Fruit fly (Drosophila melanogaster) whole organism, embryonic: ENCODE results near the gene TFAM.
A peak's percentile ranks its signal among the peaks of the same experiment; 100 is the strongest.

ENCODE experiments used
- Ada2b ChIP-seq: fragments of 200-800 bp; sonication (Bioruptor generic); IDR thresholded peaks from 2 replicates; pipeline ENCODE4 v1.3.6; 2022; ENCODE audit warnings: missing biosample characterization, missing genetic modification characterization
- Atf3 ChIP-seq: fragments of 200-800 bp; sonication (Bioruptor generic); optimal IDR thresholded peaks from 3 replicates; lab custom pipeline; 2016; ENCODE audit warnings: missing biosample characterization, missing genetic modification characterization
- Bgb ChIP-seq: fragments of 200-800 bp; sonication (Bioruptor generic); IDR thresholded peaks from 2 replicates; pipeline ENCODE4 v1.3.6; 2022; ENCODE audit warnings: missing biosample characterization, missing genetic modification characterization; ENCODE audit not compliant: partially characterized antibody
- Blimp-1 ChIP-seq: fragments of 200-800 bp; sonication (Bioruptor generic); optimal IDR thresholded peaks from 3 replicates; lab custom pipeline; 2018; ENCODE audit warnings: missing biosample characterization, missing genetic modification characterization, mild to moderate bottlenecking, moderate library complexity, missing genetic modification reagents
- BtbVII ChIP-seq: fragments of 200-800 bp; sonication (Bioruptor generic); optimal IDR thresholded peaks from 3 replicates; lab custom pipeline; 2017; ENCODE audit warnings: missing biosample characterization, mild to moderate bottlenecking, missing genetic modification characterization
- CG10209 ChIP-seq: fragments of 200-800 bp; sonication (Bioruptor generic); optimal IDR thresholded peaks from 3 replicates; lab custom pipeline; 2017; ENCODE audit warnings: missing biosample characterization, mild to moderate bottlenecking, missing genetic modification characterization, missing genetic modification reagents
- CG10462 ChIP-seq: fragments of 200-800 bp; sonication (Bioruptor generic); optimal IDR thresholded peaks from 2 replicates; lab custom pipeline; 2016; ENCODE audit warnings: missing biosample characterization, missing genetic modification characterization
- CG10959 ChIP-seq: fragments of 200-800 bp; sonication (Bioruptor generic); IDR thresholded peaks from 2 replicates; pipeline ENCODE4 v1.3.6; 2022; ENCODE audit warnings: missing biosample characterization, missing genetic modification characterization
- CG12744 ChIP-seq: fragments of 200-800 bp; sonication (Bioruptor generic); optimal IDR thresholded peaks from 2 replicates; lab custom pipeline; 2016; ENCODE audit warnings: missing biosample characterization, missing genetic modification characterization
- CG12942 ChIP-seq: fragments of 200-800 bp; sonication (Bioruptor generic); optimal IDR thresholded peaks from 3 replicates; lab custom pipeline; 2016; ENCODE audit warnings: missing biosample characterization, missing genetic modification characterization
- CG14050 ChIP-seq: fragments of 200-800 bp; sonication (Bioruptor generic); IDR thresholded peaks from 3 replicates; pipeline ENCODE4 v1.3.6; 2022; ENCODE audit warnings: missing biosample characterization, missing genetic modification characterization
- CG14710 ChIP-seq: fragments of 200-800 bp; sonication (Bioruptor generic); optimal IDR thresholded peaks from 3 replicates; lab custom pipeline; 2019; ENCODE audit warnings: missing biosample characterization, mild to moderate bottlenecking, missing genetic modification characterization, moderate library complexity
- CG16863 ChIP-seq: fragments of 200-800 bp; sonication (Bioruptor generic); optimal IDR thresholded peaks from 3 replicates; lab custom pipeline; 2016; ENCODE audit warnings: missing biosample characterization, missing genetic modification characterization
- CG2889 ChIP-seq: fragments of 200-800 bp; sonication (Bioruptor generic); IDR thresholded peaks from 3 replicates; pipeline ENCODE4 v1.3.6; 2022; ENCODE audit warnings: missing biosample characterization, missing genetic modification characterization
- CG31441 ChIP-seq: fragments of 200-800 bp; sonication (Bioruptor generic); IDR thresholded peaks from 2 replicates; pipeline ENCODE4 v1.3.6; 2022; ENCODE audit warnings: missing biosample characterization, missing genetic modification characterization
- CG33557 ChIP-seq: fragments of 200-800 bp; sonication (Bioruptor generic); optimal IDR thresholded peaks from 2 replicates; lab custom pipeline; 2019; ENCODE audit warnings: missing biosample characterization, mild to moderate bottlenecking, missing genetic modification characterization, moderate library complexity
- CG4617 ChIP-seq: fragments of 200-800 bp; sonication (Bioruptor generic); optimal IDR thresholded peaks from 3 replicates; lab custom pipeline; 2016; ENCODE audit warnings: missing biosample characterization, missing genetic modification characterization, borderline replicate concordance
- CG4854 ChIP-seq: fragments of 200-800 bp; sonication (Bioruptor generic); optimal IDR thresholded peaks from 2 replicates; lab custom pipeline; 2016; ENCODE audit warnings: missing biosample characterization, missing genetic modification characterization, inconsistent platforms
- CG5953 ChIP-seq: fragments of 200-800 bp; sonication (Bioruptor generic); IDR thresholded peaks from 2 replicates; pipeline ENCODE4 v1.3.6; 2022; ENCODE audit warnings: missing biosample characterization, missing genetic modification characterization
- CG6254 ChIP-seq: fragments of 200-800 bp; sonication (Bioruptor generic); optimal IDR thresholded peaks from 3 replicates; lab custom pipeline; 2017; ENCODE audit warnings: mild to moderate bottlenecking, missing biosample characterization, missing genetic modification reagents, missing genetic modification characterization
- CG7556 ChIP-seq: fragments of 200-800 bp; sonication (Bioruptor generic); optimal IDR thresholded peaks from 2 replicates; lab custom pipeline; 2017; ENCODE audit warnings: missing biosample characterization, mild to moderate bottlenecking, missing genetic modification characterization
- CG7786 ChIP-seq: fragments of 200-800 bp; sonication (Bioruptor generic); optimal IDR thresholded peaks from 2 replicates; lab custom pipeline; 2016; ENCODE audit warnings: missing biosample characterization, missing genetic modification characterization
- CG8478 ChIP-seq: fragments of >200 bp; optimal IDR thresholded peaks from 2 replicates; lab custom pipeline; 2018
- CHES-1-like ChIP-seq: fragments of 200-800 bp; sonication (Bioruptor generic); optimal IDR thresholded peaks from 2 replicates; lab custom pipeline; 2016; ENCODE audit warnings: missing biosample characterization, missing genetic modification characterization
- D19B ChIP-seq: fragments of 200-800 bp; sonication (Bioruptor generic); optimal IDR thresholded peaks from 2 replicates; lab custom pipeline; 2017; ENCODE audit warnings: missing biosample characterization, mild to moderate bottlenecking, missing genetic modification characterization
- Dek ChIP-seq: fragments of 200-800 bp; sonication (Bioruptor generic); optimal IDR thresholded peaks from 3 replicates; lab custom pipeline; 2019; ENCODE audit warnings: missing biosample characterization, mild to moderate bottlenecking, missing genetic modification characterization, moderate library complexity
- Dip2 ChIP-seq: fragments of 200-800 bp; sonication (Bioruptor generic); IDR thresholded peaks from 2 replicates; pipeline ENCODE4 v1.3.6; 2022; ENCODE audit warnings: missing biosample characterization, missing genetic modification characterization
- Ets97D ChIP-seq: fragments of 200-800 bp; sonication (Bioruptor generic); optimal IDR thresholded peaks from 3 replicates; lab custom pipeline; 2016; ENCODE audit warnings: missing biosample characterization, missing genetic modification characterization
- Gsc ChIP-seq: fragments of 200-800 bp; sonication (Bioruptor generic); IDR thresholded peaks from 2 replicates; pipeline ENCODE4 v1.3.6; 2022; ENCODE audit warnings: missing biosample characterization, missing genetic modification characterization
- HLH4C ChIP-seq: fragments of 200-800 bp; sonication (Bioruptor generic); IDR thresholded peaks from 3 replicates; pipeline ENCODE4 v1.3.6; 2022; ENCODE audit warnings: missing biosample characterization, missing genetic modification characterization; ENCODE audit not compliant: partially characterized antibody
- Hey ChIP-seq: fragments of 200-800 bp; sonication (Bioruptor generic); optimal IDR thresholded peaks from 3 replicates; lab custom pipeline; 2018; ENCODE audit warnings: missing biosample characterization, mild to moderate bottlenecking, missing genetic modification characterization
- Hmx ChIP-seq: fragments of 200-800 bp; sonication (Bioruptor generic); optimal IDR thresholded peaks from 2 replicates; lab custom pipeline; 2016; ENCODE audit warnings: missing biosample characterization, missing genetic modification characterization
- Hsf ChIP-seq: fragments of 200-800 bp; sonication (Bioruptor generic); optimal IDR thresholded peaks from 3 replicates; lab custom pipeline; 2016; ENCODE audit warnings: missing biosample characterization, missing genetic modification characterization
- Jarid2 ChIP-seq: fragments of 200-800 bp; sonication (Bioruptor generic); optimal IDR thresholded peaks from 3 replicates; lab custom pipeline; 2017; ENCODE audit warnings: mild to moderate bottlenecking, missing biosample characterization, missing genetic modification reagents, missing genetic modification characterization
- Lim3 ChIP-seq: fragments of 200-800 bp; sonication (Bioruptor generic); IDR thresholded peaks from 2 replicates; pipeline ENCODE4 v1.3.6; 2022; ENCODE audit warnings: missing biosample characterization, missing genetic modification characterization
- Mrtf ChIP-seq: fragments of 200-800 bp; sonication (Bioruptor generic); IDR thresholded peaks from 3 replicates; pipeline ENCODE4 v1.3.6; 2022; ENCODE audit warnings: missing biosample characterization, missing genetic modification characterization
- Nf-YA ChIP-seq: fragments of 200-800 bp; sonication (Bioruptor generic); IDR thresholded peaks from 2 replicates; pipeline ENCODE4 v1.3.6; 2022; ENCODE audit warnings: missing biosample characterization, missing genetic modification characterization
- Sry-δ ChIP-seq: fragments of 200-800 bp; sonication (Bioruptor generic); optimal IDR thresholded peaks from 2 replicates; lab custom pipeline; 2016; ENCODE audit warnings: missing biosample characterization, missing genetic modification characterization
- Ssrp ChIP-seq: fragments of 200-800 bp; sonication (Bioruptor generic); optimal IDR thresholded peaks from 2 replicates; lab custom pipeline; 2018; ENCODE audit warnings: missing biosample characterization, mild to moderate bottlenecking, missing genetic modification characterization, moderate library complexity
- bab2 ChIP-seq: fragments of 200-800 bp; sonication (Bioruptor generic); optimal IDR thresholded peaks from 2 replicates; lab custom pipeline; 2016; ENCODE audit warnings: missing biosample characterization, missing genetic modification characterization
- chinmo ChIP-seq: fragments of 200-800 bp; sonication (Bioruptor generic); IDR thresholded peaks from 4 replicates; pipeline ENCODE4 v1.3.6; 2022; ENCODE audit warnings: missing biosample characterization, missing genetic modification characterization; ENCODE audit not compliant: partially characterized antibody
- dpn ChIP-seq, 2 experiments: fragments of 200-800 bp; sonication (Bioruptor generic); optimal IDR thresholded peaks; 3 replicates each; lab custom pipeline; 2016; ENCODE audit warnings: missing biosample characterization in 2 of 2, missing genetic modification characterization in 2 of 2
- exex ChIP-seq: fragments of 200-800 bp; sonication (Bioruptor generic); optimal IDR thresholded peaks from 4 replicates; lab custom pipeline; 2018; ENCODE audit warnings: missing biosample characterization, mild to moderate bottlenecking, missing genetic modification characterization, moderate library complexity
- fru ChIP-seq: fragments of >200 bp; optimal IDR thresholded peaks from 2 replicates; lab custom pipeline; 2017
- gfzf ChIP-seq: fragments of 200-800 bp; sonication (Bioruptor generic); optimal IDR thresholded peaks from 2 replicates; lab custom pipeline; 2016; ENCODE audit warnings: missing biosample characterization, mild to moderate bottlenecking, missing genetic modification characterization, moderate library complexity
- kah ChIP-seq: fragments of 200-800 bp; sonication (Bioruptor generic); optimal IDR thresholded peaks from 2 replicates; lab custom pipeline; 2018; ENCODE audit warnings: missing biosample characterization, mild to moderate bottlenecking, missing genetic modification characterization
- mirr ChIP-seq: fragments of 200-800 bp; sonication (Bioruptor generic); optimal IDR thresholded peaks from 3 replicates; lab custom pipeline; 2018; ENCODE audit warnings: missing biosample characterization, mild to moderate bottlenecking, missing genetic modification characterization
- nau ChIP-seq: fragments of 200-800 bp; sonication (Bioruptor generic); optimal IDR thresholded peaks from 3 replicates; lab custom pipeline; 2017; ENCODE audit warnings: missing biosample characterization, mild to moderate bottlenecking, missing genetic modification characterization, missing genetic modification reagents
- pita ChIP-seq: fragments of 200-800 bp; sonication (Bioruptor generic); optimal IDR thresholded peaks from 2 replicates; lab custom pipeline; 2017; ENCODE audit warnings: missing biosample characterization, mild to moderate bottlenecking, missing genetic modification characterization
- pnt ChIP-seq: fragments of 200-800 bp; sonication (Bioruptor generic); optimal IDR thresholded peaks from 3 replicates; lab custom pipeline; 2016; ENCODE audit warnings: missing biosample characterization, missing genetic modification characterization
- trh ChIP-seq: fragments of 200-800 bp; sonication (Bioruptor generic); optimal IDR thresholded peaks from 2 replicates; lab custom pipeline; 2016; ENCODE audit warnings: missing biosample characterization, missing genetic modification characterization
- zfh2 ChIP-seq: fragments of 200-800 bp; sonication (Bioruptor generic); optimal IDR thresholded peaks from 2 replicates; lab custom pipeline; 2016; ENCODE audit warnings: missing biosample characterization, missing genetic modification characterization

Gene TFAM

DNA sequence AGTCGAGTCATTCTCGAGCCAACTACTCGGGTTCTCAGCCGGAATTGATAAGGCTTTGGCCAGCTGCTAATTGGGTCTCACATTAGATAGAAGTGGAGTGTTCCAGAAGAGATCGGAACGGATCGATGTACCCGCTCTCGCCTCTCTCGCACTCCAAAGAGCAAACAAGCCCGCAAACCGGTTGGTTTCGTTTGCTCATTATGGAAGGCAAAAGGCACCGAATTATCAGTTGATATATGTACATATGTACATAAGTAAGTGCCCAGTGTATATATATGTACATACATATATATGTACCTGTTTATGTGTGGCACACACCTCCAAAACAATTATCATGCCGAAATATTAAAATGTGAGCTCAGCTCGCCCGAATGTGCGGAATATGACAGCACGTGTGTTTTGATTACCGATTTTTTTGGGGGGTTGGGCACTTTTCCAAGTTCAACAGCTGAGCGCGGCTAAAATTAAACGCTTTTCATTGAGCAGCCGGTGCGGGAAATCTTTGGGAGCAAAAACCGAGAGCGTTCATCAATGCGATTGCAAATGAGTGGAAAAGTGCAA is 21.0 kb downstream of the TFAM start (continued):
- no peak for TF ChIP-seq CG14710 (tag; lab: Kevin White, UChicago)
- TF ChIP-seq Atf3 (GFP tag; lab: Kevin White, UChicago) = no peak
- no peak for TF ChIP-seq dpn (GFP tag; optimal IDR thresholded peaks at IDR 0.05; lab: Kevin White, UChicago)
- no peak for TF ChIP-seq CG12744
- no peak for TF ChIP-seq fru (lab: Kevin White, UChicago)
- peak; percentile 75 for TF ChIP-seq CG33557 (GFP tag; lab: Kevin White, UChicago)
- no peak for TF ChIP-seq CG7786 (GFP tag; lab: Kevin White, UChicago)
- no peak for TF ChIP-seq zfh2
- TF ChIP-seq Nf-YA (GFP tag; lab: Robert Waterston, UW) = no peak
- no peak for TF ChIP-seq BtbVII
- TF ChIP-seq CG14050 = no peak
- TF ChIP-seq exex (tag; lab: Kevin White, UChicago) = peak; percentile 84
- TF ChIP-seq CG10462 (GFP tag; lab: Kevin White, UChicago) = no peak
- no peak for TF ChIP-seq trh (GFP tag; lab: Kevin White, UChicago)
- TF ChIP-seq CG2889 (GFP tag; lab: Robert Waterston, UW) = no peak
- TF ChIP-seq chinmo (GFP tag; lab: Robert Waterston, UW) = peak; percentile 87; the same call in 3 of the 4 replicates
- no peak for TF ChIP-seq CG7556 (GFP tag; lab: Kevin White, UChicago)
- TF ChIP-seq CG10209 (GFP tag; lab: Kevin White, UChicago) = no peak
- TF ChIP-seq bab2 = no peak
- TF ChIP-seq Hey (tag; lab: Kevin White, UChicago) = peak; percentile 68
- TF ChIP-seq CG4854 (GFP tag; lab: Kevin White, UChicago) = no peak
- no peak for TF ChIP-seq Ssrp (tag; lab: Kevin White, UChicago)
- no peak for TF ChIP-seq Hmx (GFP tag; lab: Kevin White, UChicago)
- no peak for TF ChIP-seq Sry-δ (GFP tag; lab: Kevin White, UChicago)
- TF ChIP-seq Hsf (GFP tag; lab: Kevin White, UChicago) = no peak
- TF ChIP-seq gfzf (GFP tag; lab: Kevin White, UChicago) = no peak
- no peak for TF ChIP-seq CHES-1-like
- TF ChIP-seq Ets97D (GFP tag; lab: Kevin White, UChicago) = no peak
- no peak for TF ChIP-seq CG6254 (GFP tag; lab: Kevin White, UChicago)
- no peak for TF ChIP-seq Ada2b (GFP tag; lab: Robert Waterston, UW)
- TF ChIP-seq nau (GFP tag; lab: Kevin White, UChicago) = no peak
- no peak for TF ChIP-seq CG8478
- no peak for TF ChIP-seq Mrtf (GFP tag; lab: Robert Waterston, UW)
- TF ChIP-seq Dip2 (GFP tag; lab: Robert Waterston, UW) = no peak
- TF ChIP-seq CG31441 (GFP tag; lab: Robert Waterston, UW) = no peak
- TF ChIP-seq Gsc (GFP tag; lab: Robert Waterston, UW) = no peak
- no peak for TF ChIP-seq pnt (GFP tag; lab: Kevin White, UChicago)
- no peak for TF ChIP-seq Lim3 (GFP tag; lab: Robert Waterston, UW)
- TF ChIP-seq Blimp-1 (GFP tag; lab: Kevin White, UChicago) = no peak
- TF ChIP-seq CG4617 = no peak
- no peak for TF ChIP-seq kah
- TF ChIP-seq HLH4C (GFP tag; lab: Robert Waterston, UW) = no peak
- TF ChIP-seq CG16863 = no peak
- TF ChIP-seq Dek (tag; lab: Kevin White, UChicago) = no peak
- TF ChIP-seq CG10959 (GFP tag; lab: Robert Waterston, UW) = no peak
- TF ChIP-seq Jarid2 (GFP tag; lab: Kevin White, UChicago) = no peak
- no peak for TF ChIP-seq Bgb (GFP tag; lab: Robert Waterston, UW)
- peak; percentile 97 for TF ChIP-seq mirr
- TF ChIP-seq D19B (GFP tag; lab: Kevin White, UChicago) = no peak
- TF ChIP-seq CG12942 (GFP tag; lab: Kevin White, UChicago) = no peak
- no peak for TF ChIP-seq CG5953 (GFP tag; lab: Robert Waterston, UW)
- no peak for TF ChIP-seq pita (GFP tag; lab: Kevin White, UChicago)
